Fruit fly (Drosophila melanogaster): ENCODE data around the gene Pvr.

DNA sequence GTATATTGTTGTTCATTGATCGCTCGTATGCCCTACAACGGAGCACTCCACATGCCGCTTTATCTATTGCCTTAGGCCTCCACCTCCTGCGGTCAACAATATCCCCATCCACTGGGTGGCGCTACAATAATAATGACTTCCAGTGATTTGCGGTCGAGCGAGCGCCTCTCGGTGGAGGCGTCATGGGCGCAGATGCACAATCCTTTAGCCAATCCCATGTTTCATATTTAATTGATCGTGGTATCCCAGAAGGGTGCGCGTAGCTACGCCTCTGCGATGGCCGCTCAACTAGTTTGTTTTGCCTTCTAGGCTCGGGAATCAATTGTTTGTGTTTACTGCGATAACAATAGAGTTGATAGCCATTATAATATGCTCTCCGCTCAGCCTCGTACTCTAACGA lies 10.5 kb downstream of the Pvr start:
- TF ChIP-seq ttk (optimal IDR thresholded peaks at IDR 0.05) (no peak), Myc (optimal IDR thresholded peaks at IDR 0.05) (no peak), Sin3A (optimal IDR thresholded peaks at IDR 0.05) (no peak), insv (optimal IDR thresholded peaks at IDR 0.05) (no peak), h (optimal IDR thresholded peaks at IDR 0.05) (no peak), psq (optimal IDR thresholded peaks at IDR 0.05) (no peak)
